Fruit fly (Drosophila melanogaster) whole organism, embryonic: ENCODE measurements around the gene Atx-1.

Source experiments
- ATbp ChIP-seq: fragments of 200-800 bp; sonication (Bioruptor generic); optimal IDR thresholded peaks from 2 replicates; lab custom pipeline; 2017; ENCODE audit warnings: missing biosample characterization, mild to moderate bottlenecking, missing genetic modification characterization, missing genetic modification reagents
- CG10209 ChIP-seq: fragments of 200-800 bp; sonication (Bioruptor generic); optimal IDR thresholded peaks from 3 replicates; lab custom pipeline; 2017; ENCODE audit warnings: missing biosample characterization, mild to moderate bottlenecking, missing genetic modification characterization, missing genetic modification reagents
- CG10959 ChIP-seq: fragments of 200-800 bp; sonication (Bioruptor generic); IDR thresholded peaks from 2 replicates; pipeline ENCODE4 v1.3.6; 2022; ENCODE audit warnings: missing biosample characterization, missing genetic modification characterization
- CG10979 ChIP-seq: fragments of 200-800 bp; sonication (Bioruptor generic); optimal IDR thresholded peaks from 2 replicates; lab custom pipeline; 2018; ENCODE audit warnings: missing biosample characterization, mild to moderate bottlenecking, missing genetic modification characterization, moderate library complexity
- CG11504 ChIP-seq: fragments of 200-800 bp; sonication (Bioruptor generic); optimal IDR thresholded peaks from 3 replicates; lab custom pipeline; 2019; ENCODE audit warnings: missing biosample characterization, mild to moderate bottlenecking, missing genetic modification characterization, moderate library complexity
- CG1233 ChIP-seq: fragments of 200-800 bp; sonication (Bioruptor generic); optimal IDR thresholded peaks from 4 replicates; lab custom pipeline; 2018; ENCODE audit warnings: missing biosample characterization, mild to moderate bottlenecking, missing genetic modification characterization
- CG12942 ChIP-seq: fragments of 200-800 bp; sonication (Bioruptor generic); optimal IDR thresholded peaks from 3 replicates; lab custom pipeline; 2016; ENCODE audit warnings: missing biosample characterization, missing genetic modification characterization
- CG13424 ChIP-seq: fragments of 200-800 bp; sonication (Bioruptor generic); optimal IDR thresholded peaks from 2 replicates; lab custom pipeline; 2019; ENCODE audit warnings: missing biosample characterization, mild to moderate bottlenecking, missing genetic modification characterization, moderate library complexity
- CG15073 ChIP-seq: fragments of 200-800 bp; sonication (Bioruptor generic); optimal IDR thresholded peaks from 2 replicates; lab custom pipeline; 2016; ENCODE audit warnings: missing biosample characterization, missing genetic modification characterization
- CG17361 ChIP-seq: fragments of 200-800 bp; sonication (Bioruptor generic); IDR thresholded peaks from 3 replicates; pipeline ENCODE4 v1.3.6; 2022; ENCODE audit warnings: missing biosample characterization, missing genetic modification characterization
- CG17385 ChIP-seq: fragments of 200-800 bp; sonication (Bioruptor generic); optimal IDR thresholded peaks from 3 replicates; lab custom pipeline; 2018; ENCODE audit warnings: missing biosample characterization, mild to moderate bottlenecking, missing genetic modification characterization
- CG2199 ChIP-seq: fragments of 200-800 bp; sonication (Bioruptor generic); IDR thresholded peaks from 3 replicates; pipeline ENCODE4 v1.3.6; 2022; ENCODE audit warnings: missing biosample characterization, missing genetic modification characterization
- CG30403 ChIP-seq: fragments of 200-800 bp; sonication (Bioruptor generic); optimal IDR thresholded peaks from 3 replicates; lab custom pipeline; 2016; ENCODE audit warnings: missing biosample characterization, missing genetic modification characterization
- CG34422 ChIP-seq: fragments of 200-800 bp; sonication (Bioruptor generic); IDR thresholded peaks from 3 replicates; pipeline ENCODE4 v1.3.6; 2022; ENCODE audit warnings: missing biosample characterization, missing genetic modification characterization
- CG4360 ChIP-seq: fragments of 200-800 bp; sonication (Bioruptor generic); IDR thresholded peaks from 2 replicates; pipeline ENCODE4 v1.3.6; 2022; ENCODE audit warnings: missing biosample characterization, missing genetic modification characterization
- CG43689 ChIP-seq: fragments of 200-800 bp; sonication (Bioruptor generic); IDR thresholded peaks from 2 replicates; pipeline ENCODE4 v1.3.6; 2022; ENCODE audit warnings: missing biosample characterization, missing genetic modification characterization
- CG4730 ChIP-seq: fragments of 200-800 bp; sonication (Bioruptor generic); IDR thresholded peaks from 2 replicates; pipeline ENCODE4 v1.3.6; 2022; ENCODE audit warnings: missing biosample characterization, missing genetic modification characterization
- CG6683 ChIP-seq: fragments of 200-800 bp; sonication (Bioruptor generic); optimal IDR thresholded peaks from 2 replicates; lab custom pipeline; 2017; ENCODE audit warnings: missing biosample characterization, mild to moderate bottlenecking, missing genetic modification characterization, missing genetic modification reagents
- CG8089 ChIP-seq: fragments of 200-800 bp; sonication (Bioruptor generic); optimal IDR thresholded peaks from 3 replicates; lab custom pipeline; 2016; ENCODE audit warnings: missing biosample characterization, missing genetic modification characterization
- CG9437 ChIP-seq: fragments of 200-800 bp; sonication (Bioruptor generic); optimal IDR thresholded peaks from 2 replicates; lab custom pipeline; 2018; ENCODE audit warnings: missing biosample characterization, mild to moderate bottlenecking, missing genetic modification characterization
- Drgx ChIP-seq: fragments of 200-800 bp; sonication (Bioruptor generic); IDR thresholded peaks from 2 replicates; pipeline ENCODE4 v1.3.6; 2022; ENCODE audit warnings: missing biosample characterization, missing genetic modification characterization
- Ets65A ChIP-seq: fragments of 200-800 bp; sonication (Bioruptor generic); peaks from one replicate; lab custom pipeline; 2016; ENCODE audit warnings: missing biosample characterization, missing genetic modification characterization
- H2.0 ChIP-seq: fragments of 200-800 bp; sonication (Bioruptor generic); IDR thresholded peaks from 2 replicates; pipeline ENCODE4 v1.3.6; 2022; ENCODE audit warnings: missing biosample characterization, missing genetic modification characterization
- NC2α ChIP-seq: fragments of 200-800 bp; sonication (Bioruptor generic); optimal IDR thresholded peaks from 2 replicates; lab custom pipeline; 2016; ENCODE audit warnings: missing biosample characterization, missing genetic modification characterization
- PHDP ChIP-seq: fragments of 200-800 bp; sonication (Bioruptor generic); optimal IDR thresholded peaks from 3 replicates; lab custom pipeline; 2018; ENCODE audit warnings: missing biosample characterization, mild to moderate bottlenecking, missing genetic modification characterization, moderate library complexity
- Ravus ChIP-seq: fragments of 200-800 bp; sonication (Bioruptor generic); IDR thresholded peaks from 2 replicates; pipeline ENCODE4 v1.3.6; 2022; ENCODE audit warnings: missing biosample characterization, missing genetic modification characterization
- Rfx ChIP-seq: fragments of 200-800 bp; sonication (Bioruptor generic); IDR thresholded peaks from 2 replicates; pipeline ENCODE4 v1.3.6; 2022; ENCODE audit warnings: missing biosample characterization, missing genetic modification characterization
- Spps ChIP-seq: fragments of 200-800 bp; sonication (Bioruptor generic); optimal IDR thresholded peaks from 2 replicates; lab custom pipeline; 2018; ENCODE audit warnings: missing biosample characterization, mild to moderate bottlenecking, missing genetic modification characterization
- Stat92E ChIP-seq, 3 experiments: fragments of >200 bp in 2 of 3; fragments of 200-800 bp in 1 of 3; sonication (Bioruptor generic) in 1 of 3; optimal IDR thresholded peaks; 2 replicates each; lab custom pipeline; 2017 to 2019; ENCODE audit warnings: missing biosample characterization in 3 of 3, missing genetic modification characterization in 3 of 3, mild to moderate bottlenecking in 1 of 3, moderate library complexity in 1 of 3
- Tbp ChIP-seq: fragments of >200 bp; optimal IDR thresholded peaks from 2 replicates; lab custom pipeline; 2018; ENCODE audit warnings: missing biosample characterization, missing genetic modification characterization
- ato ChIP-seq: fragments of 200-800 bp; sonication (Bioruptor generic); IDR thresholded peaks from 2 replicates; pipeline ENCODE4 v1.3.6; 2022; ENCODE audit warnings: missing biosample characterization, missing genetic modification characterization; ENCODE audit not compliant: partially characterized antibody
- bsh ChIP-seq, 2 experiments: fragments of 200-800 bp; sonication (Bioruptor generic); optimal IDR thresholded peaks; 2 replicates each; lab custom pipeline; 2017 to 2018; ENCODE audit warnings: mild to moderate bottlenecking in 2 of 2, missing biosample characterization in 2 of 2, missing genetic modification characterization in 2 of 2, moderate library complexity in 1 of 2
- chif ChIP-seq, 2 experiments: fragments of 200-800 bp; sonication (Bioruptor generic); optimal IDR thresholded peaks; 3 replicates each; lab custom pipeline; 2016; ENCODE audit warnings: missing biosample characterization in 2 of 2, missing genetic modification characterization in 2 of 2
- chinmo ChIP-seq: fragments of 200-800 bp; sonication (Bioruptor generic); IDR thresholded peaks from 4 replicates; pipeline ENCODE4 v1.3.6; 2022; ENCODE audit warnings: missing biosample characterization, missing genetic modification characterization; ENCODE audit not compliant: partially characterized antibody
- crol ChIP-seq: fragments of 200-800 bp; sonication (Bioruptor generic); IDR thresholded peaks from 2 replicates; pipeline ENCODE4 v1.3.6; 2022; ENCODE audit warnings: missing biosample characterization, missing genetic modification characterization
- da ChIP-seq: fragments of 200-800 bp; sonication (Bioruptor generic); optimal IDR thresholded peaks from 2 replicates; lab custom pipeline; 2016; ENCODE audit warnings: missing biosample characterization, missing genetic modification characterization
- gcm2 ChIP-seq: fragments of 200-800 bp; sonication (Bioruptor generic); optimal IDR thresholded peaks from 2 replicates; lab custom pipeline; 2016; ENCODE audit warnings: missing biosample characterization, missing genetic modification characterization
- grn ChIP-seq: fragments of 200-800 bp; sonication (Bioruptor generic); optimal IDR thresholded peaks from 3 replicates; lab custom pipeline; 2017; ENCODE audit warnings: missing biosample characterization, missing genetic modification characterization
- kah ChIP-seq: fragments of 200-800 bp; sonication (Bioruptor generic); optimal IDR thresholded peaks from 2 replicates; lab custom pipeline; 2018; ENCODE audit warnings: missing biosample characterization, mild to moderate bottlenecking, missing genetic modification characterization
- kni ChIP-seq: fragments of 200-800 bp; sonication (Bioruptor generic); optimal IDR thresholded peaks from 3 replicates; lab custom pipeline; 2017; ENCODE audit warnings: mild to moderate bottlenecking, missing biosample characterization, missing genetic modification reagents, missing genetic modification characterization
- mirr ChIP-seq: fragments of 200-800 bp; sonication (Bioruptor generic); optimal IDR thresholded peaks from 3 replicates; lab custom pipeline; 2018; ENCODE audit warnings: missing biosample characterization, mild to moderate bottlenecking, missing genetic modification characterization
- nom ChIP-seq: fragments of 200-800 bp; sonication (Bioruptor generic); optimal IDR thresholded peaks from 2 replicates; lab custom pipeline; 2017; ENCODE audit warnings: missing biosample characterization, missing genetic modification characterization, mild to moderate bottlenecking, moderate library complexity, missing genetic modification reagents
- pros ChIP-seq: fragments of 200-800 bp; sonication (Bioruptor generic); optimal IDR thresholded peaks from 3 replicates; lab custom pipeline; 2019; ENCODE audit warnings: missing biosample characterization, mild to moderate bottlenecking, missing genetic modification characterization, moderate library complexity
- scrt ChIP-seq: fragments of 200-800 bp; sonication (Bioruptor generic); optimal IDR thresholded peaks from 2 replicates; lab custom pipeline; 2018; ENCODE audit warnings: missing biosample characterization, mild to moderate bottlenecking, missing genetic modification characterization, moderate library complexity
- seq ChIP-seq: fragments of 200-800 bp; sonication (Bioruptor generic); IDR thresholded peaks from 2 replicates; pipeline ENCODE4 v1.3.6; 2022; ENCODE audit warnings: missing biosample characterization, missing genetic modification characterization
- zen2 ChIP-seq: fragments of 200-800 bp; sonication (Bioruptor generic); IDR thresholded peaks from 3 replicates; pipeline ENCODE4 v1.3.6; 2022; ENCODE audit warnings: missing biosample characterization, missing genetic modification characterization; ENCODE audit not compliant: partially characterized antibody

Gene Atx-1

dm6 chrX:6803312-6803794 lies 19.7 kb upstream of the Atx-1 start, which contains the start of the genes C3G and pod1 (continued):
- TF ChIP-seq CG9437 (GFP tag; lab: Kevin White, UChicago) (no peak), CG13424 (peak; percentile 16)
- TF ChIP-seq, all 482 proteins: peak for 193

dm6 chrX:6803880-6804484 lies 19.0 kb upstream of the Atx-1 start:
- TF ChIP-seq CG10979 (tag; lab: Kevin White, UChicago) (no peak), CG1233 (GFP tag; lab: Kevin White, UChicago) (no peak), scrt (GFP tag; lab: Kevin White, UChicago) (no peak), Drgx (GFP tag; lab: Robert Waterston, UW) (peak; percentile 15; the same call in 1 of the 2 replicates), CG43689 (no peak), Ets65A (GFP tag; lab: Kevin White, UChicago) (peak; percentile 70), ATbp (GFP tag; lab: Kevin White, UChicago) (no peak), mirr (GFP tag; lab: Kevin White, UChicago) (no peak), bsh (GFP tag; optimal IDR thresholded peaks at IDR 0.05; lab: Kevin White, UChicago) (no peak), pros (peak; percentile 48), seq (GFP tag; lab: Robert Waterston, UW) (no peak), Tbp (GFP tag; lab: Kevin White, UChicago) (no peak), CG11504 (no peak), CG12942 (GFP tag; lab: Kevin White, UChicago) (no peak), kni (GFP tag; lab: Kevin White, UChicago) (peak; percentile 1), kah (GFP tag; lab: Kevin White, UChicago) (peak; percentile 0), Spps (no peak), NC2α (GFP tag; lab: Kevin White, UChicago) (no peak), CG15073 (no peak), CG17385 (GFP tag; lab: Kevin White, UChicago) (peak; percentile 89), CG34422 (GFP tag; lab: Robert Waterston, UW) (peak; percentile 9; the same call in 1 of the 3 replicates), nom (GFP tag; lab: Kevin White, UChicago) (peak; percentile 47), CG4360 (GFP tag; lab: Robert Waterston, UW) (peak; percentile 73), crol (GFP tag; lab: Robert Waterston, UW) (peak; percentile 41; the same call in 1 of the 2 replicates), H2.0 (GFP tag; lab: Robert Waterston, UW) (no peak), ato (no peak)

dm6 chrX:6804485-6805295 lies 18.3 kb upstream of the Atx-1 start:
- peak; percentile 85 for TF ChIP-seq CG4730 (GFP tag; lab: Robert Waterston, UW)
- TF ChIP-seq CG30403 (GFP tag; lab: Kevin White, UChicago) = peak; percentile 78
- peak; percentile 57 to 81 for TF ChIP-seq chif (GFP tag; optimal IDR thresholded peaks at IDR 0.05; lab: Kevin White, UChicago)
- peak; percentile 60; the same call in 1 of the 3 replicates for TF ChIP-seq CG2199 (GFP tag; lab: Robert Waterston, UW)
- no peak; the same call in 1 of the 3 replicates for TF ChIP-seq CG17361 (GFP tag; lab: Robert Waterston, UW)
- peak; percentile 86 for TF ChIP-seq CG10959 (GFP tag; lab: Robert Waterston, UW)
- peak; percentile 49 for TF ChIP-seq Ravus (GFP tag; lab: Robert Waterston, UW)
- TF ChIP-seq CG8089 = peak; percentile 14
- TF ChIP-seq zen2 (GFP tag; lab: Robert Waterston, UW) = no peak
- TF ChIP-seq Stat92E (GFP tag; optimal IDR thresholded peaks at IDR 0.05; lab: Kevin White, UChicago) = no peak
- no peak for TF ChIP-seq gcm2 (GFP tag; lab: Kevin White, UChicago)
- TF ChIP-seq chinmo (GFP tag; lab: Robert Waterston, UW) = no peak
- TF ChIP-seq da (GFP tag; lab: Kevin White, UChicago) = peak; percentile 5
- TF ChIP-seq Rfx (GFP tag; lab: Robert Waterston, UW) = peak; percentile 90
- TF ChIP-seq PHDP (tag; lab: Kevin White, UChicago) = peak; percentile 69
- TF ChIP-seq grn (GFP tag; lab: Kevin White, UChicago) = no peak
- peak; percentile 93 for TF ChIP-seq Ets65A (GFP tag; lab: Kevin White, UChicago)
- peak; percentile 33 for TF ChIP-seq CG6683 (GFP tag; lab: Kevin White, UChicago)
- TF ChIP-seq CG10209 = peak; percentile 79
